Fruit fly (Drosophila melanogaster) whole organism, embryonic: Measurements from ENCODE around the gene CG34347.

Source experiments
- Abd-B ChIP-seq: fragments of 200-800 bp; sonication (Bioruptor generic); optimal IDR thresholded peaks from 2 replicates; lab custom pipeline; 2018; ENCODE audit warnings: missing biosample characterization, mild to moderate bottlenecking, missing genetic modification characterization, moderate library complexity
- C15 ChIP-seq: fragments of 200-800 bp; sonication (Bioruptor generic); IDR thresholded peaks from 3 replicates; pipeline ENCODE4 v1.3.6; 2022; ENCODE audit warnings: missing biosample characterization, missing genetic modification characterization
- CG10431 ChIP-seq: fragments of 200-800 bp; sonication (Bioruptor generic); optimal IDR thresholded peaks from 3 replicates; lab custom pipeline; 2018; ENCODE audit warnings: missing biosample characterization, mild to moderate bottlenecking, missing genetic modification characterization
- CG12299 ChIP-seq: fragments of 200-800 bp; sonication (Bioruptor generic); optimal IDR thresholded peaks from 2 replicates; lab custom pipeline; 2018; ENCODE audit warnings: missing biosample characterization, mild to moderate bottlenecking, missing genetic modification characterization
- CG13424 ChIP-seq: fragments of 200-800 bp; sonication (Bioruptor generic); optimal IDR thresholded peaks from 2 replicates; lab custom pipeline; 2019; ENCODE audit warnings: missing biosample characterization, mild to moderate bottlenecking, missing genetic modification characterization, moderate library complexity
- CG14441 ChIP-seq: fragments of 200-800 bp; sonication (Bioruptor generic); IDR thresholded peaks from 2 replicates; pipeline ENCODE4 v1.3.6; 2022; ENCODE audit warnings: missing biosample characterization, missing genetic modification characterization
- CG14965 ChIP-seq: fragments of 200-800 bp; sonication (Bioruptor generic); optimal IDR thresholded peaks from 2 replicates; lab custom pipeline; 2016; ENCODE audit warnings: missing biosample characterization, missing genetic modification characterization, borderline replicate concordance
- CG16863 ChIP-seq: fragments of 200-800 bp; sonication (Bioruptor generic); optimal IDR thresholded peaks from 3 replicates; lab custom pipeline; 2016; ENCODE audit warnings: missing biosample characterization, missing genetic modification characterization
- CG2199 ChIP-seq: fragments of 200-800 bp; sonication (Bioruptor generic); IDR thresholded peaks from 3 replicates; pipeline ENCODE4 v1.3.6; 2022; ENCODE audit warnings: missing biosample characterization, missing genetic modification characterization
- CG3995 ChIP-seq: fragments of 200-800 bp; sonication (Bioruptor generic); optimal IDR thresholded peaks from 3 replicates; lab custom pipeline; 2016; ENCODE audit warnings: missing biosample characterization, missing genetic modification characterization
- CG8478 ChIP-seq: fragments of >200 bp; optimal IDR thresholded peaks from 2 replicates; lab custom pipeline; 2018
- CG9876 ChIP-seq: fragments of 200-800 bp; sonication (Bioruptor generic); optimal IDR thresholded peaks from 2 replicates; lab custom pipeline; 2016; ENCODE audit warnings: missing biosample characterization, missing genetic modification characterization
- CG9932 ChIP-seq: fragments of 200-800 bp; sonication (Bioruptor generic); IDR thresholded peaks from 2 replicates; pipeline ENCODE4 v1.3.6; 2022; ENCODE audit warnings: missing biosample characterization, missing genetic modification characterization
- CTCF ChIP-seq: fragments of 200-800 bp; sonication (Bioruptor generic); optimal IDR thresholded peaks from 2 replicates; lab custom pipeline; 2017; ENCODE audit warnings: missing biosample characterization, mild to moderate bottlenecking, missing genetic modification characterization, moderate library complexity
- Dfd ChIP-seq, 2 experiments: fragments of >200 bp; optimal IDR thresholded peaks; 2 replicates each; lab custom pipeline; 2017; ENCODE audit warnings: missing biosample characterization in 2 of 2, missing genetic modification characterization in 2 of 2
- Dref ChIP-seq: fragments of 200-800 bp; sonication (Bioruptor generic); IDR thresholded peaks from 2 replicates; pipeline ENCODE4 v1.3.6; 2022; ENCODE audit warnings: missing biosample characterization, missing genetic modification characterization
- Hr3 ChIP-seq: fragments of 200-800 bp; sonication (Bioruptor generic); optimal IDR thresholded peaks from 3 replicates; lab custom pipeline; 2016; ENCODE audit warnings: missing biosample characterization, missing genetic modification characterization
- Oaz ChIP-seq: fragments of 200-800 bp; sonication (Bioruptor generic); IDR thresholded peaks from 2 replicates; pipeline ENCODE4 v1.3.6; 2022; ENCODE audit warnings: missing biosample characterization, missing genetic modification characterization
- Sry-β ChIP-seq: fragments of 200-800 bp; sonication (Bioruptor generic); optimal IDR thresholded peaks from 2 replicates; lab custom pipeline; 2018; ENCODE audit warnings: missing biosample characterization, mild to moderate bottlenecking, missing genetic modification characterization, moderate library complexity
- ab ChIP-seq: fragments of 200-800 bp; sonication (Bioruptor generic); optimal IDR thresholded peaks from 2 replicates; lab custom pipeline; 2016; ENCODE audit warnings: missing biosample characterization, missing genetic modification characterization
- ara ChIP-seq: fragments of 200-800 bp; sonication (Bioruptor generic); IDR thresholded peaks from 2 replicates; pipeline ENCODE4 v1.3.6; 2022; ENCODE audit warnings: missing biosample characterization, missing genetic modification characterization
- az2 ChIP-seq: fragments of 200-800 bp; sonication (Bioruptor generic); optimal IDR thresholded peaks from 3 replicates; lab custom pipeline; 2016; ENCODE audit warnings: missing biosample characterization, missing genetic modification characterization
- bab2 ChIP-seq: fragments of 200-800 bp; sonication (Bioruptor generic); optimal IDR thresholded peaks from 2 replicates; lab custom pipeline; 2016; ENCODE audit warnings: missing biosample characterization, missing genetic modification characterization
- bowl ChIP-seq: fragments of 200-800 bp; sonication (Bioruptor generic); IDR thresholded peaks from 2 replicates; pipeline ENCODE4 v1.3.6; 2022; ENCODE audit warnings: missing biosample characterization, missing genetic modification characterization
- cad ChIP-seq: fragments of >200 bp; optimal IDR thresholded peaks from 2 replicates; lab custom pipeline; 2017; ENCODE audit warnings: missing biosample characterization, missing genetic modification characterization
- cg ChIP-seq: fragments of 200-800 bp; sonication (Bioruptor generic); optimal IDR thresholded peaks from 3 replicates; lab custom pipeline; 2019; ENCODE audit warnings: missing biosample characterization, mild to moderate bottlenecking, missing genetic modification characterization, moderate library complexity
- chm ChIP-seq: fragments of 200-800 bp; sonication (Bioruptor generic); IDR thresholded peaks from 2 replicates; pipeline ENCODE4 v1.3.6; 2022; ENCODE audit warnings: missing biosample characterization, missing genetic modification characterization
- ci ChIP-seq: fragments of 200-800 bp; sonication (Bioruptor generic); IDR thresholded peaks from 3 replicates; pipeline ENCODE4 v1.3.6; 2022; ENCODE audit warnings: missing biosample characterization, missing genetic modification characterization
- crol ChIP-seq: fragments of 200-800 bp; sonication (Bioruptor generic); IDR thresholded peaks from 2 replicates; pipeline ENCODE4 v1.3.6; 2022; ENCODE audit warnings: missing biosample characterization, missing genetic modification characterization
- disco-r ChIP-seq: fragments of 200-800 bp; sonication (Bioruptor generic); optimal IDR thresholded peaks from 2 replicates; lab custom pipeline; 2016; ENCODE audit warnings: missing biosample characterization, missing genetic modification characterization
- dmrt11E ChIP-seq: fragments of 200-800 bp; sonication (Bioruptor generic); optimal IDR thresholded peaks from 3 replicates; lab custom pipeline; 2018; ENCODE audit warnings: missing biosample characterization, mild to moderate bottlenecking, missing genetic modification characterization, moderate library complexity
- ewg ChIP-seq: fragments of 200-800 bp; sonication (Bioruptor generic); optimal IDR thresholded peaks from 3 replicates; lab custom pipeline; 2017; ENCODE audit warnings: mild to moderate bottlenecking, missing biosample characterization, missing genetic modification reagents, missing genetic modification characterization
- ftz-f1 ChIP-seq: fragments of 200-800 bp; sonication (Bioruptor generic); optimal IDR thresholded peaks from 2 replicates; lab custom pipeline; 2016; ENCODE audit warnings: missing biosample characterization, missing genetic modification characterization
- gem ChIP-seq: fragments of 200-800 bp; sonication (Bioruptor generic); optimal IDR thresholded peaks from 2 replicates; lab custom pipeline; 2019; ENCODE audit warnings: missing biosample characterization, mild to moderate bottlenecking, missing genetic modification characterization, moderate library complexity
- ham ChIP-seq: fragments of 200-800 bp; sonication (Bioruptor generic); IDR thresholded peaks from 2 replicates; pipeline ENCODE4 v1.3.6; 2022; ENCODE audit warnings: missing biosample characterization, missing genetic modification characterization
- hbn ChIP-seq: fragments of 200-800 bp; sonication (Bioruptor generic); IDR thresholded peaks from 2 replicates; pipeline ENCODE4 v1.3.6; 2022; ENCODE audit warnings: missing biosample characterization, missing genetic modification characterization; ENCODE audit not compliant: partially characterized antibody
- lmd ChIP-seq: fragments of 200-800 bp; sonication (Bioruptor generic); IDR thresholded peaks from 2 replicates; pipeline ENCODE4 v1.3.6; 2022; ENCODE audit warnings: missing biosample characterization, missing genetic modification characterization
- nmo ChIP-seq: fragments of 200-800 bp; sonication (Bioruptor generic); optimal IDR thresholded peaks from 2 replicates; lab custom pipeline; 2018; ENCODE audit warnings: missing biosample characterization, mild to moderate bottlenecking, missing genetic modification characterization, moderate library complexity
- phol ChIP-seq: fragments of 200-800 bp; sonication (Bioruptor generic); optimal IDR thresholded peaks from 3 replicates; lab custom pipeline; 2018; ENCODE audit warnings: missing biosample characterization, mild to moderate bottlenecking, missing genetic modification characterization, moderate library complexity
- pita ChIP-seq: fragments of 200-800 bp; sonication (Bioruptor generic); optimal IDR thresholded peaks from 2 replicates; lab custom pipeline; 2017; ENCODE audit warnings: missing biosample characterization, mild to moderate bottlenecking, missing genetic modification characterization
- prd ChIP-seq, 3 experiments: fragments of >200 bp in 2 of 3; fragments of 200-800 bp in 1 of 3; sonication (Bioruptor generic) in 1 of 3; optimal IDR thresholded peaks in 2 of 3; IDR thresholded peaks in 1 of 3; 2 replicates in 2 of 3; 3 replicates in 1 of 3; pipeline versions ENCODE4 v1.3.6 to Lab custom; 2017 to 2022; ENCODE audit warnings: missing biosample characterization in 1 of 3, missing genetic modification characterization in 1 of 3
- pzg ChIP-seq: fragments of 200-800 bp; sonication (Bioruptor generic); optimal IDR thresholded peaks from 3 replicates; lab custom pipeline; 2018; ENCODE audit warnings: missing biosample characterization, mild to moderate bottlenecking, missing genetic modification characterization, moderate library complexity
- repo ChIP-seq: fragments of 200-800 bp; sonication (Bioruptor generic); optimal IDR thresholded peaks from 2 replicates; lab custom pipeline; 2016; ENCODE audit warnings: missing biosample characterization, missing genetic modification characterization
- schlank ChIP-seq: fragments of 200-800 bp; sonication (Bioruptor generic); optimal IDR thresholded peaks from 2 replicates; lab custom pipeline; 2018; ENCODE audit warnings: missing biosample characterization, mild to moderate bottlenecking, missing genetic modification characterization
- slbo ChIP-seq: fragments of 200-800 bp; sonication (Bioruptor generic); IDR thresholded peaks from 2 replicates; pipeline ENCODE4 v1.3.6; 2022; ENCODE audit warnings: missing biosample characterization, missing genetic modification characterization
- so ChIP-seq: fragments of 200-800 bp; sonication (Bioruptor generic); IDR thresholded peaks from 3 replicates; pipeline ENCODE4 v1.3.6; 2022; ENCODE audit warnings: missing biosample characterization, missing genetic modification characterization
- sob ChIP-seq: fragments of 200-800 bp; sonication (Bioruptor generic); IDR thresholded peaks from 2 replicates; pipeline ENCODE4 v1.3.6; 2022; ENCODE audit warnings: missing biosample characterization, missing genetic modification characterization
- ssp ChIP-seq: fragments of 200-800 bp; sonication (Bioruptor generic); IDR thresholded peaks from 2 replicates; pipeline ENCODE4 v1.3.6; 2022; ENCODE audit warnings: missing biosample characterization, missing genetic modification characterization
- tgo ChIP-seq: fragments of 200-800 bp; sonication (Bioruptor generic); IDR thresholded peaks from 3 replicates; pipeline ENCODE4 v1.3.6; 2022; ENCODE audit warnings: missing biosample characterization, missing genetic modification characterization
- tin ChIP-seq: fragments of 200-800 bp; sonication (Bioruptor generic); optimal IDR thresholded peaks from 3 replicates; lab custom pipeline; 2016; ENCODE audit warnings: missing biosample characterization, missing genetic modification characterization
- wor ChIP-seq: fragments of 200-800 bp; sonication (Bioruptor generic); IDR thresholded peaks from 2 replicates; pipeline ENCODE4 v1.3.6; 2022; ENCODE audit warnings: missing biosample characterization, missing genetic modification characterization
- zfh1 ChIP-seq: fragments of 200-800 bp; sonication (Bioruptor generic); IDR thresholded peaks from 3 replicates; pipeline ENCODE4 v1.3.6; 2022; ENCODE audit warnings: missing biosample characterization, missing genetic modification characterization

The CG34347 gene

DNA sequence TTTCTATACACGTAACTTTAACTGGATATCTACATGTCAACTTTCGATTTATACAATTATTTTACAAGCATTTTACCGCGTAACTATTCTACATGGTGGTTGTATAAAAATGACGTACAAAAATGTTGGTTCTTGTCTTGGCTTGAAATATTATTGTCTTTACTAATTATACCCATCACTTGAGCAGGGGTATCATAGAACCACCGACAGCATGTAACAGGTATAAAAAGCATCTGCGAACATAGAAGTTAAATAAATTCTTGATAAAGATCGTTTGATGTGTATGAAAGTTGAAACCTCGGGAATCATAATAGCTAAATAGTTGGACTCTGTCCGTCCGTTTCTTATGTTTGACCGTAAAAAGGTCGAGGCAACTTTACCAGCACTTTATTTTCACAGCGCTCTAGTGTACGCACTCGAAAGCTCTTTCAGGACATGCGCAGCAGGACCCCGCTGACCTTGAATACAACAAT, 70.3 kb downstream of the CG34347 start (continued):
- peak; percentile 62 for TF ChIP-seq CG9932 (GFP tag; lab: Robert Waterston, UW)
- TF ChIP-seq zfh1 (GFP tag; lab: Robert Waterston, UW) = peak; percentile 68; the same call in 2 of the 3 replicates
- TF ChIP-seq hbn = no peak
- TF ChIP-seq ci (GFP tag; lab: Robert Waterston, UW) = peak; percentile 75
- TF ChIP-seq ara (GFP tag; lab: Robert Waterston, UW) = 0 out of 2 replicates have a peak, but pooled peaks have one; percentile 34
- no peak for TF ChIP-seq Sry-β (GFP tag; lab: Kevin White, UChicago)
- TF ChIP-seq chm (GFP tag; lab: Robert Waterston, UW) = peak; percentile 49; the same call in 1 of the 2 replicates
- TF ChIP-seq sob (GFP tag; lab: Robert Waterston, UW) = peak; percentile 53; the same call in 1 of the 2 replicates
- TF ChIP-seq CTCF (GFP tag; lab: Kevin White, UChicago) = peak; percentile 84
- TF ChIP-seq gem (tag; lab: Kevin White, UChicago) = peak; percentile 73
- TF ChIP-seq ssp (GFP tag; lab: Robert Waterston, UW) = no peak
- peak; percentile 59 for TF ChIP-seq CG13424
- no peak for TF ChIP-seq cg
- no peak for TF ChIP-seq CG3995 (GFP tag; lab: Kevin White, UChicago)
- TF ChIP-seq CG14965 (GFP tag; lab: Kevin White, UChicago) = no peak
- TF ChIP-seq phol (tag; lab: Kevin White, UChicago) = peak; percentile 32
- no peak for TF ChIP-seq wor (GFP tag; lab: Robert Waterston, UW)
- TF ChIP-seq Oaz (GFP tag; lab: Robert Waterston, UW) = peak; percentile 42; the same call in 1 of the 2 replicates
- TF ChIP-seq nmo (GFP tag; lab: Kevin White, UChicago) = peak; percentile 19
- no peak for TF ChIP-seq prd (optimal IDR thresholded peaks at IDR 0.05; lab: Kevin White, UChicago)
- peak; percentile 54 for TF ChIP-seq prd (GFP tag; IDR thresholded peaks at IDR 0.05; lab: Robert Waterston, UW)
- peak; percentile 14 for TF ChIP-seq pzg (GFP tag; lab: Kevin White, UChicago)
- TF ChIP-seq Hr3 (GFP tag; lab: Kevin White, UChicago) = peak; percentile 47
- TF ChIP-seq CG8478 = no peak
- TF ChIP-seq Dref = no peak
- TF ChIP-seq CG9876 (GFP tag; lab: Kevin White, UChicago) = no peak
- TF ChIP-seq bowl (GFP tag; lab: Robert Waterston, UW) = no peak
- TF ChIP-seq ham (GFP tag; lab: Robert Waterston, UW) = no peak
- TF ChIP-seq cad = no peak
- TF ChIP-seq dmrt11E (tag; lab: Kevin White, UChicago) = peak; percentile 9
- peak; percentile 30; the same call in 1 of the 3 replicates for TF ChIP-seq tgo (GFP tag; lab: Robert Waterston, UW)
- TF ChIP-seq repo = no peak
- peak; percentile 36; the same call in 1 of the 2 replicates for TF ChIP-seq lmd (GFP tag; lab: Robert Waterston, UW)
- peak; percentile 78 for TF ChIP-seq slbo (GFP tag; lab: Robert Waterston, UW)
- no peak for TF ChIP-seq CG2199 (GFP tag; lab: Robert Waterston, UW)
- peak; percentile 22 for TF ChIP-seq az2 (GFP tag; lab: Kevin White, UChicago)
- TF ChIP-seq disco-r (GFP tag; lab: Kevin White, UChicago) = peak; percentile 5
- peak; percentile 31 for TF ChIP-seq CG12299 (tag; lab: Kevin White, UChicago)
- TF ChIP-seq bab2 (GFP tag; lab: Kevin White, UChicago) = peak; percentile 26
- TF ChIP-seq CG14441 (GFP tag; lab: Robert Waterston, UW) = peak; percentile 57; the same call in 1 of the 2 replicates
- TF ChIP-seq pita (GFP tag; lab: Kevin White, UChicago) = peak; percentile 80
- no peak for TF ChIP-seq crol (GFP tag; lab: Robert Waterston, UW)
- TF ChIP-seq CG10431 (GFP tag; lab: Kevin White, UChicago) = no peak
- TF ChIP-seq ab (GFP tag; lab: Kevin White, UChicago) = peak; percentile 5
- TF ChIP-seq CG16863 = peak; percentile 53
- no peak for TF ChIP-seq Dfd (GFP tag; optimal IDR thresholded peaks at IDR 0.05; lab: Kevin White, UChicago)
- TF ChIP-seq tin (GFP tag; lab: Kevin White, UChicago) = no peak
- peak; percentile 19 for TF ChIP-seq Abd-B (GFP tag; lab: Kevin White, UChicago)
- peak; percentile 2 for TF ChIP-seq ftz-f1 (GFP tag; lab: Kevin White, UChicago)
- no peak for TF ChIP-seq C15 (GFP tag; lab: Robert Waterston, UW)
- TF ChIP-seq ewg (GFP tag; lab: Kevin White, UChicago) = peak; percentile 93
- peak; percentile 35; the same call in 1 of the 3 replicates for TF ChIP-seq so (GFP tag; lab: Robert Waterston, UW)
- peak; percentile 53 for TF ChIP-seq schlank (tag; lab: Kevin White, UChicago)
